Fruit fly (Drosophila melanogaster) whole organism, embryonic: ENCODE measurements around the gene Pxn.

Source experiments
- BtbVII ChIP-seq: fragments of 200-800 bp; sonication (Bioruptor generic); optimal IDR thresholded peaks from 3 replicates; lab custom pipeline; 2017; ENCODE audit warnings: missing biosample characterization, mild to moderate bottlenecking, missing genetic modification characterization
- CG10209 ChIP-seq: fragments of 200-800 bp; sonication (Bioruptor generic); optimal IDR thresholded peaks from 3 replicates; lab custom pipeline; 2017; ENCODE audit warnings: missing biosample characterization, mild to moderate bottlenecking, missing genetic modification characterization, missing genetic modification reagents
- CG10267 ChIP-seq: fragments of 200-800 bp; sonication (Bioruptor generic); optimal IDR thresholded peaks from 2 replicates; lab custom pipeline; 2018; ENCODE audit warnings: missing biosample characterization, mild to moderate bottlenecking, missing genetic modification characterization, moderate library complexity
- CG10565 ChIP-seq: fragments of 200-800 bp; sonication (Bioruptor generic); optimal IDR thresholded peaks from 3 replicates; lab custom pipeline; 2016; ENCODE audit warnings: missing biosample characterization, mild to moderate bottlenecking, missing genetic modification characterization
- CG10654 ChIP-seq: fragments of 200-800 bp; sonication (Bioruptor generic); optimal IDR thresholded peaks from 2 replicates; lab custom pipeline; 2016; ENCODE audit warnings: missing biosample characterization, missing genetic modification characterization
- CG10979 ChIP-seq: fragments of 200-800 bp; sonication (Bioruptor generic); optimal IDR thresholded peaks from 2 replicates; lab custom pipeline; 2018; ENCODE audit warnings: missing biosample characterization, mild to moderate bottlenecking, missing genetic modification characterization, moderate library complexity
- CG11560 ChIP-seq: fragments of 200-800 bp; sonication (Bioruptor generic); IDR thresholded peaks from 3 replicates; pipeline ENCODE4 v1.3.6; 2022; ENCODE audit warnings: missing biosample characterization, missing genetic modification characterization
- CG14014 ChIP-seq: fragments of 200-800 bp; sonication (Bioruptor generic); IDR thresholded peaks from 2 replicates; pipeline ENCODE4 v1.3.6; 2022; ENCODE audit warnings: missing biosample characterization, missing genetic modification characterization
- CG14441 ChIP-seq: fragments of 200-800 bp; sonication (Bioruptor generic); IDR thresholded peaks from 2 replicates; pipeline ENCODE4 v1.3.6; 2022; ENCODE audit warnings: missing biosample characterization, missing genetic modification characterization
- CG16779 ChIP-seq: fragments of 200-800 bp; sonication (Bioruptor generic); IDR thresholded peaks from 2 replicates; pipeline ENCODE4 v1.3.6; 2022; ENCODE audit warnings: missing biosample characterization, missing genetic modification characterization
- CG16815 ChIP-seq: fragments of 200-800 bp; sonication (Bioruptor generic); optimal IDR thresholded peaks from 3 replicates; lab custom pipeline; 2017; ENCODE audit warnings: missing biosample characterization, mild to moderate bottlenecking, missing genetic modification characterization
- CG17361 ChIP-seq: fragments of 200-800 bp; sonication (Bioruptor generic); IDR thresholded peaks from 3 replicates; pipeline ENCODE4 v1.3.6; 2022; ENCODE audit warnings: missing biosample characterization, missing genetic modification characterization
- CG17912 ChIP-seq: fragments of 200-800 bp; sonication (Bioruptor generic); optimal IDR thresholded peaks from 2 replicates; lab custom pipeline; 2018; ENCODE audit warnings: missing biosample characterization, mild to moderate bottlenecking, missing genetic modification characterization
- CG18764 ChIP-seq: fragments of 200-800 bp; sonication (Bioruptor generic); optimal IDR thresholded peaks from 3 replicates; lab custom pipeline; 2016; ENCODE audit warnings: missing biosample characterization, missing genetic modification characterization
- CG2116 ChIP-seq: fragments of 200-800 bp; sonication (Bioruptor generic); optimal IDR thresholded peaks from 3 replicates; lab custom pipeline; 2018; ENCODE audit warnings: missing biosample characterization, mild to moderate bottlenecking, missing genetic modification characterization
- CG2712 ChIP-seq: fragments of 200-800 bp; optimal IDR thresholded peaks from 3 replicates; lab custom pipeline; 2019; ENCODE audit warnings: missing biosample characterization, mild to moderate bottlenecking, missing genetic modification characterization, moderate library complexity
- CG3163 ChIP-seq: fragments of 200-800 bp; sonication (Bioruptor generic); optimal IDR thresholded peaks from 3 replicates; lab custom pipeline; 2016; ENCODE audit warnings: missing biosample characterization, missing genetic modification characterization
- CG32532 ChIP-seq: fragments of 200-800 bp; sonication (Bioruptor generic); IDR thresholded peaks from 2 replicates; pipeline ENCODE4 v1.3.6; 2022; ENCODE audit warnings: missing biosample characterization, missing genetic modification characterization
- CG32772 ChIP-seq: fragments of 200-800 bp; sonication (Bioruptor generic); IDR thresholded peaks from 2 replicates; pipeline ENCODE4 v1.3.6; 2022; ENCODE audit warnings: missing biosample characterization, missing genetic modification characterization
- CG34224 ChIP-seq: fragments of 200-800 bp; sonication (Bioruptor generic); IDR thresholded peaks from 3 replicates; pipeline ENCODE4 v1.3.6; 2022; ENCODE audit warnings: missing biosample characterization, missing genetic modification characterization; ENCODE audit not compliant: partially characterized antibody
- CG7987 ChIP-seq: fragments of 200-800 bp; sonication (Bioruptor generic); optimal IDR thresholded peaks from 2 replicates; lab custom pipeline; 2018; ENCODE audit warnings: missing biosample characterization, mild to moderate bottlenecking, missing genetic modification characterization, moderate library complexity
- CG9609 ChIP-seq: fragments of 200-800 bp; sonication (Bioruptor generic); optimal IDR thresholded peaks from 3 replicates; lab custom pipeline; 2016; ENCODE audit warnings: missing biosample characterization, missing genetic modification characterization
- CG9932 ChIP-seq: fragments of 200-800 bp; sonication (Bioruptor generic); IDR thresholded peaks from 2 replicates; pipeline ENCODE4 v1.3.6; 2022; ENCODE audit warnings: missing biosample characterization, missing genetic modification characterization
- Camta ChIP-seq: fragments of 200-800 bp; sonication (Bioruptor generic); optimal IDR thresholded peaks from 2 replicates; lab custom pipeline; 2016; ENCODE audit warnings: missing biosample characterization, missing genetic modification characterization
- HLH54F ChIP-seq: fragments of 200-800 bp; sonication (Bioruptor generic); optimal IDR thresholded peaks from 3 replicates; lab custom pipeline; 2016; ENCODE audit warnings: missing biosample characterization, missing genetic modification characterization
- Lim3 ChIP-seq: fragments of 200-800 bp; sonication (Bioruptor generic); IDR thresholded peaks from 2 replicates; pipeline ENCODE4 v1.3.6; 2022; ENCODE audit warnings: missing biosample characterization, missing genetic modification characterization
- Oaz ChIP-seq: fragments of 200-800 bp; sonication (Bioruptor generic); IDR thresholded peaks from 2 replicates; pipeline ENCODE4 v1.3.6; 2022; ENCODE audit warnings: missing biosample characterization, missing genetic modification characterization
- Oli ChIP-seq: fragments of 200-800 bp; sonication (Bioruptor generic); optimal IDR thresholded peaks from 2 replicates; lab custom pipeline; 2018; ENCODE audit warnings: missing biosample characterization, mild to moderate bottlenecking, missing genetic modification characterization, moderate library complexity
- PHDP ChIP-seq: fragments of 200-800 bp; sonication (Bioruptor generic); optimal IDR thresholded peaks from 3 replicates; lab custom pipeline; 2018; ENCODE audit warnings: missing biosample characterization, mild to moderate bottlenecking, missing genetic modification characterization, moderate library complexity
- Rx ChIP-seq: fragments of 200-800 bp; sonication (Bioruptor generic); IDR thresholded peaks from 2 replicates; pipeline ENCODE4 v1.3.6; 2022; ENCODE audit warnings: missing biosample characterization, missing genetic modification characterization
- Ssrp ChIP-seq: fragments of 200-800 bp; sonication (Bioruptor generic); optimal IDR thresholded peaks from 2 replicates; lab custom pipeline; 2018; ENCODE audit warnings: missing biosample characterization, mild to moderate bottlenecking, missing genetic modification characterization, moderate library complexity
- Trl ChIP-seq, 3 experiments: fragments of >200 bp in 2 of 3; fragments of 200-800 bp in 1 of 3; sonication (Bioruptor generic) in 1 of 3; optimal IDR thresholded peaks; 2 replicates in 1 of 3; 3 replicates in 2 of 3; lab custom pipeline; 2016 to 2017; ENCODE audit warnings: missing biosample characterization in 1 of 3, missing genetic modification characterization in 1 of 3
- Vsx1 ChIP-seq: fragments of 200-800 bp; sonication (Bioruptor generic); optimal IDR thresholded peaks from 2 replicates; lab custom pipeline; 2017; ENCODE audit warnings: missing biosample characterization, mild to moderate bottlenecking, missing genetic modification characterization, missing genetic modification reagents
- cato ChIP-seq: fragments of 200-800 bp; sonication (Bioruptor generic); optimal IDR thresholded peaks from 2 replicates; lab custom pipeline; 2016; ENCODE audit warnings: missing biosample characterization, missing genetic modification characterization, borderline replicate concordance
- emc ChIP-seq: fragments of 200-800 bp; sonication (Bioruptor generic); optimal IDR thresholded peaks from 2 replicates; lab custom pipeline; 2016; ENCODE audit warnings: missing biosample characterization, missing genetic modification characterization
- eyg ChIP-seq: fragments of 200-800 bp; sonication (Bioruptor generic); optimal IDR thresholded peaks from 3 replicates; lab custom pipeline; 2016; ENCODE audit warnings: missing biosample characterization, missing genetic modification characterization
- gsb ChIP-seq: fragments of 200-800 bp; sonication (Bioruptor generic); IDR thresholded peaks from 2 replicates; pipeline ENCODE4 v1.3.6; 2022; ENCODE audit warnings: missing biosample characterization, missing genetic modification characterization
- h ChIP-seq: fragments of >200 bp; optimal IDR thresholded peaks from 2 replicates; lab custom pipeline; 2017
- kni ChIP-seq: fragments of 200-800 bp; sonication (Bioruptor generic); optimal IDR thresholded peaks from 3 replicates; lab custom pipeline; 2017; ENCODE audit warnings: mild to moderate bottlenecking, missing biosample characterization, missing genetic modification reagents, missing genetic modification characterization
- luna ChIP-seq: fragments of 200-800 bp; sonication (Bioruptor generic); optimal IDR thresholded peaks from 2 replicates; lab custom pipeline; 2016; ENCODE audit warnings: missing biosample characterization, missing genetic modification characterization
- maf-S ChIP-seq: fragments of 200-800 bp; sonication (Bioruptor generic); optimal IDR thresholded peaks from 2 replicates; lab custom pipeline; 2016; ENCODE audit warnings: missing biosample characterization, missing genetic modification characterization
- odd ChIP-seq: fragments of 200-800 bp; sonication (Bioruptor generic); optimal IDR thresholded peaks from 2 replicates; lab custom pipeline; 2017; ENCODE audit warnings: missing biosample characterization, mild to moderate bottlenecking, missing genetic modification characterization
- pita ChIP-seq: fragments of 200-800 bp; sonication (Bioruptor generic); optimal IDR thresholded peaks from 2 replicates; lab custom pipeline; 2017; ENCODE audit warnings: missing biosample characterization, mild to moderate bottlenecking, missing genetic modification characterization
- pum ChIP-seq: fragments of 200-800 bp; sonication (Bioruptor generic); optimal IDR thresholded peaks from 2 replicates; lab custom pipeline; 2016; ENCODE audit warnings: missing biosample characterization, missing genetic modification characterization
- rib ChIP-seq: fragments of 200-800 bp; sonication (Bioruptor generic); IDR thresholded peaks from 2 replicates; pipeline ENCODE4 v1.3.6; 2022; ENCODE audit warnings: missing biosample characterization, missing genetic modification characterization
- sd ChIP-seq: fragments of 200-800 bp; sonication (Bioruptor generic); optimal IDR thresholded peaks from 3 replicates; lab custom pipeline; 2018; ENCODE audit warnings: missing biosample characterization, mild to moderate bottlenecking, missing genetic modification characterization, moderate library complexity
- trem ChIP-seq: fragments of 200-800 bp; optimal IDR thresholded peaks from 3 replicates; lab custom pipeline; 2019; ENCODE audit warnings: missing biosample characterization, mild to moderate bottlenecking, missing genetic modification characterization, moderate library complexity
- vfl ChIP-seq: fragments of 200-800 bp; sonication (Bioruptor generic); optimal IDR thresholded peaks from 2 replicates; lab custom pipeline; 2016; ENCODE audit warnings: missing biosample characterization, missing genetic modification characterization
- zfh1 ChIP-seq: fragments of 200-800 bp; sonication (Bioruptor generic); IDR thresholded peaks from 3 replicates; pipeline ENCODE4 v1.3.6; 2022; ENCODE audit warnings: missing biosample characterization, missing genetic modification characterization

Gene Pxn

dm6 chr3L:2634929-2635799 is 5.3 kb upstream of the Pxn start (continued):
- TF ChIP-seq CG16815 (GFP tag; lab: Kevin White, UChicago) (no peak), CG11560 (tag; lab: Robert Waterston, UW) (0 out of 3 replicates have a peak, but pooled peaks have one; percentile 42), cato (peak; percentile 52), CG9932 (peak; percentile 68), pita (GFP tag; lab: Kevin White, UChicago) (no peak), PHDP (tag; lab: Kevin White, UChicago) (peak; percentile 83), Lim3 (no peak), pum (GFP tag; lab: Kevin White, UChicago) (peak; percentile 47), h (lab: Kevin White, UChicago) (no peak), Vsx1 (GFP tag; lab: Kevin White, UChicago) (peak; percentile 86), sd (tag; lab: Kevin White, UChicago) (peak; percentile 39), CG32532 (GFP tag; lab: Robert Waterston, UW) (peak; percentile 85), CG10654 (peak; percentile 68), odd (GFP tag; lab: Kevin White, UChicago) (peak; percentile 93), CG34224 (GFP tag; lab: Robert Waterston, UW) (peak; percentile 69), luna (GFP tag; lab: Kevin White, UChicago) (peak; percentile 62), CG2712 (tag; lab: Kevin White, UChicago) (peak; percentile 64), Oli (tag; lab: Kevin White, UChicago) (peak; percentile 59), CG14441 (GFP tag; lab: Robert Waterston, UW) (peak; percentile 68), Oaz (peak; percentile 61), CG17361 (GFP tag; lab: Robert Waterston, UW) (peak; percentile 67), CG9609 (peak; percentile 68), CG16779 (GFP tag; lab: Robert Waterston, UW) (peak; percentile 74), CG10565 (no peak), zfh1 (GFP tag; lab: Robert Waterston, UW) (peak; percentile 86), eyg (GFP tag; lab: Kevin White, UChicago) (peak; percentile 82), vfl (GFP tag; lab: Kevin White, UChicago) (peak; percentile 80), rib (GFP tag; lab: Robert Waterston, UW) (peak; percentile 94), CG2116 (peak; percentile 100), CG10209 (GFP tag; lab: Kevin White, UChicago) (peak; percentile 76), trem (tag; lab: Kevin White, UChicago) (peak; percentile 77), CG3163 (GFP tag; lab: Kevin White, UChicago) (peak; percentile 61), CG7987 (peak; percentile 91), CG10267 (tag; lab: Kevin White, UChicago) (peak; percentile 81), gsb (peak; percentile 74), Rx (GFP tag; lab: Robert Waterston, UW) (peak; percentile 74), CG18764 (GFP tag; lab: Kevin White, UChicago) (peak; percentile 61), BtbVII (GFP tag; lab: Kevin White, UChicago) (peak; percentile 90), HLH54F (GFP tag; lab: Kevin White, UChicago) (peak; percentile 67), maf-S (GFP tag; lab: Kevin White, UChicago) (peak; percentile 68), emc (peak; percentile 83), CG32772 (peak; percentile 56; the same call in 1 of the 2 replicates), Trl (optimal IDR thresholded peaks at IDR 0.05; lab: Kevin White, UChicago) (peak in 1 of 2 experiments; percentile 32), Trl (GFP tag; optimal IDR thresholded peaks at IDR 0.05; lab: Kevin White, UChicago) (peak; percentile 91), CG10979 (tag; lab: Kevin White, UChicago) (peak; percentile 67), CG14014 (GFP tag; lab: Robert Waterston, UW) (peak; percentile 81), CG17912 (peak; percentile 91), kni (GFP tag; lab: Kevin White, UChicago) (peak; percentile 94), Camta (GFP tag; lab: Kevin White, UChicago) (peak; percentile 78), Ssrp (tag; lab: Kevin White, UChicago) (peak; percentile 15)
